Worm (Caenorhabditis elegans) whole organism, midembryonic: ENCODE data around the gene dhs-19.

ENCODE experiments used
- T22C8.4 ChIP-seq: fragments of 200-800 bp; sonication (Bioruptor generic); IDR thresholded peaks from 2 replicates; pipeline ENCODE4 v1.3.6; 2022; ENCODE audit warnings: missing genetic modification characterization, missing compliant biosample characterization
- cog-1 ChIP-seq: sonication (generic microtip); optimal IDR thresholded peaks from 2 replicates; lab custom pipeline; 2016; ENCODE audit warnings: missing genetic modification characterization, missing compliant biosample characterization
- klf-2 ChIP-seq: fragments of 200-800 bp; sonication (Bioruptor generic); conservative IDR thresholded peaks from 2 replicates; pipeline ENCODE4 v1.3.6; 2022; ENCODE audit warnings: missing genetic modification reagents, missing genetic modification characterization, missing compliant biosample characterization
- med-1 ChIP-seq: sonication (generic microtip); optimal IDR thresholded peaks from 2 replicates; lab custom pipeline; 2017; ENCODE audit warnings: missing genetic modification characterization, mild to moderate bottlenecking, missing compliant biosample characterization, antibody characterized with exemption, missing genetic modification reagents; ENCODE audit not compliant: insufficient read depth
- ref-1 ChIP-seq: fragments of 200-800 bp; sonication (Bioruptor generic); conservative IDR thresholded peaks from 2 replicates; pipeline ENCODE4 v1.3.6; 2022; ENCODE audit warnings: missing genetic modification reagents, missing genetic modification characterization, missing compliant biosample characterization
- ztf-23 ChIP-seq: fragments of 200-800 bp; sonication (Bioruptor generic); IDR thresholded peaks from 2 replicates; pipeline ENCODE4 v1.3.6; 2022; ENCODE audit warnings: missing genetic modification reagents, missing genetic modification characterization, missing compliant biosample characterization

DNA sequence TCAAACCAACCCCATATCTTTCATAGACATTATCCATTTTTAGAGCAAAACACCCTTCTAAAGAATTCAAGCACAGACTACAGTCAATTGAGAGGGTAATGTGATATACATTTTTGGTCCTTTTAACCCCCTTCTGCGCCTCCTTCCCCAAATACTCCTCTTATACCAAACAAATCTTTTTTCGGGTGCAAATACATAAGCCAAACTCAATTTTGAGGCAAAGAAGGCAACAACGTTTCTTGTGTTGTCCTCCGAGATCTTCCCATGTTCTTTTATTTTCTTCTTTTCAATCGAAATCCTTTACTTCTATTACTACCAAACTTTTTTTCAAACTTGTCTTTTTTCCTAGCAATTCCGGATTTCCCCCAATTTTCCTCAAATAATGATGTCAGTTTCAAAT is 35.4 kb downstream of the dhs-19 start:
- no peak for TF ChIP-seq ref-1
- no peak for TF ChIP-seq med-1 (GFP tag; lab: Kevin White, UChicago)
- no peak for TF ChIP-seq klf-2 (GFP tag; lab: Robert Waterston, UW)
- no peak for TF ChIP-seq T22C8.4 (GFP tag; lab: Robert Waterston, UW)
- no peak for TF ChIP-seq cog-1
- TF ChIP-seq ztf-23 (GFP tag; lab: Robert Waterston, UW) = no peak
